Worm (Caenorhabditis elegans) whole organism, young adult: Measurements from ENCODE around the gene fcmt-1.

ENCODE experiments used
- B0261.1 ChIP-seq: sonication (generic microtip); optimal IDR thresholded peaks from 2 replicates; lab custom pipeline; 2016; ENCODE audit warnings: mild to moderate bottlenecking, missing genetic modification characterization, moderate library complexity, missing compliant biosample characterization
- C06A6.2 ChIP-seq: fragments of 200-800 bp; sonication (Bioruptor generic); conservative IDR thresholded peaks from 2 replicates; pipeline ENCODE4 v1.3.6; 2022; ENCODE audit warnings: missing genetic modification characterization, missing compliant biosample characterization
- D2030.7 ChIP-seq: fragments of 200-800 bp; sonication (Bioruptor generic); IDR thresholded peaks from 2 replicates; pipeline ENCODE4 v1.3.6; 2022; ENCODE audit warnings: missing genetic modification reagents, missing genetic modification characterization, missing compliant biosample characterization
- F10E7.11 ChIP-seq: sonication (generic microtip); optimal IDR thresholded peaks from 2 replicates; lab custom pipeline; 2017; ENCODE audit warnings: mild to moderate bottlenecking, missing genetic modification characterization, moderate library complexity, missing compliant biosample characterization
- F22D6.2 ChIP-seq: sonication (generic microtip); optimal IDR thresholded peaks from 2 replicates; lab custom pipeline; 2016; ENCODE audit warnings: mild to moderate bottlenecking, missing genetic modification characterization, missing compliant biosample characterization
- F55B11.4 ChIP-seq: sonication (generic microtip); optimal IDR thresholded peaks from 2 replicates; lab custom pipeline; 2016; ENCODE audit warnings: missing compliant biosample characterization, missing genetic modification characterization, borderline replicate concordance; ENCODE audit not compliant: insufficient read depth
- K12H6.12 ChIP-seq: fragments of 200-800 bp; sonication (Bioruptor generic); optimal IDR thresholded peaks from 2 replicates; lab custom pipeline; 2018; ENCODE audit warnings: mild to moderate bottlenecking, missing genetic modification characterization, missing compliant biosample characterization
- T07F8.4 ChIP-seq: sonication (generic microtip); optimal IDR thresholded peaks from 2 replicates; lab custom pipeline; 2016; ENCODE audit warnings: mild to moderate bottlenecking, missing genetic modification characterization, moderate library complexity, missing compliant biosample characterization
- T26A5.8 ChIP-seq: sonication (generic microtip); optimal IDR thresholded peaks from 2 replicates; lab custom pipeline; 2016; ENCODE audit warnings: missing genetic modification characterization, missing compliant biosample characterization
- Y53G8AR.9 ChIP-seq: fragments of 200-800 bp; sonication (Bioruptor generic); conservative IDR thresholded peaks from 2 replicates; pipeline ENCODE4 v1.3.6; 2022; ENCODE audit warnings: missing genetic modification reagents, missing genetic modification characterization, missing compliant biosample characterization
- Y56A3A.18 ChIP-seq: fragments of 200-800 bp; sonication (Bioruptor generic); IDR thresholded peaks from 2 replicates; pipeline ENCODE4 v1.3.6; 2022; ENCODE audit warnings: missing genetic modification reagents, missing genetic modification characterization, missing compliant biosample characterization
- Y67H2A.10 ChIP-seq: fragments of 200-800 bp; sonication (Bioruptor generic); conservative IDR thresholded peaks from 2 replicates; pipeline ENCODE4 v1.3.6; 2022; ENCODE audit warnings: missing genetic modification reagents, missing genetic modification characterization, missing compliant biosample characterization
- Y79H2A.3 ChIP-seq: fragments of 200-800 bp; sonication (Bioruptor generic); conservative IDR thresholded peaks from 2 replicates; pipeline ENCODE4 v1.3.6; 2022; ENCODE audit warnings: missing genetic modification reagents, missing genetic modification characterization, missing compliant biosample characterization
- ZK185.1 ChIP-seq: sonication (generic microtip); optimal IDR thresholded peaks from 2 replicates; lab custom pipeline; 2016; ENCODE audit warnings: mild to moderate bottlenecking, missing genetic modification characterization, missing compliant biosample characterization; ENCODE audit not compliant: poor library complexity, severe bottlenecking
- ama-1 ChIP-seq, 3 experiments: fragments of 150-350 bp in 1 of 3; sonication (generic microtip) in 2 of 3; optimal IDR thresholded peaks; 2 replicates each; lab custom pipeline; 2014 to 2018; ENCODE audit warnings: missing biosample characterization in 2 of 3, missing genetic modification characterization in 2 of 3, missing genetic modification reagents in 2 of 3
- aptf-2 ChIP-seq: fragments of 200-800 bp; sonication (Bioruptor generic); conservative IDR thresholded peaks from 2 replicates; pipeline ENCODE4 v1.3.6; 2022; ENCODE audit warnings: missing genetic modification reagents, missing genetic modification characterization, missing compliant biosample characterization
- aptf-3 ChIP-seq: fragments of 200-800 bp; sonication (Bioruptor generic); IDR thresholded peaks from 2 replicates; pipeline ENCODE4 v1.3.6; 2022; ENCODE audit warnings: missing genetic modification characterization, missing compliant biosample characterization
- athp-1 ChIP-seq: sonication (generic microtip); optimal IDR thresholded peaks from 2 replicates; lab custom pipeline; 2017; ENCODE audit warnings: mild to moderate bottlenecking, missing genetic modification characterization, missing compliant biosample characterization
- ceh-100 ChIP-seq: fragments of 200-800 bp; sonication (Bioruptor generic); IDR thresholded peaks from 2 replicates; pipeline ENCODE4 v1.3.6; 2022; ENCODE audit warnings: missing genetic modification reagents, missing genetic modification characterization, missing compliant biosample characterization
- die-1 ChIP-seq: sonication (generic microtip); optimal IDR thresholded peaks from 2 replicates; lab custom pipeline; 2016; ENCODE audit warnings: missing genotype, mild to moderate bottlenecking, missing genetic modification characterization, missing compliant biosample characterization
- dox-1 ChIP-seq: fragments of 200-800 bp; sonication (Bioruptor generic); IDR thresholded peaks from 2 replicates; pipeline ENCODE4 v1.3.6; 2022; ENCODE audit warnings: missing genetic modification reagents, missing genetic modification characterization, missing compliant biosample characterization
- dpl-1 ChIP-seq: fragments of 150-350 bp; optimal IDR thresholded peaks from 2 replicates; lab custom pipeline; 2014; ENCODE audit warnings: missing biosample characterization, missing genetic modification reagents, missing genetic modification characterization
- egl-44 ChIP-seq: fragments of 200-800 bp; sonication (Bioruptor generic); IDR thresholded peaks from 2 replicates; pipeline ENCODE4 v1.3.6; 2022; ENCODE audit warnings: missing genetic modification reagents, missing genetic modification characterization, missing compliant biosample characterization
- egrh-3 ChIP-seq: fragments of 200-800 bp; sonication (Bioruptor generic); IDR thresholded peaks from 2 replicates; pipeline ENCODE4 v1.3.6; 2022; ENCODE audit warnings: missing genetic modification reagents, missing genetic modification characterization, missing compliant biosample characterization
- ekl-4 ChIP-seq: fragments of 200-800 bp; sonication (Bioruptor generic); IDR thresholded peaks from 2 replicates; pipeline ENCODE4 v1.3.6; 2022; ENCODE audit warnings: missing genetic modification reagents, missing genetic modification characterization, missing compliant biosample characterization
- fkh-3 ChIP-seq: sonication (generic microtip); optimal IDR thresholded peaks from 2 replicates; lab custom pipeline; 2016; ENCODE audit warnings: mild to moderate bottlenecking, missing genetic modification characterization, missing compliant biosample characterization
- hlh-12 ChIP-seq: sonication (generic microtip); optimal IDR thresholded peaks from 2 replicates; lab custom pipeline; 2016; ENCODE audit warnings: missing genetic modification characterization, missing compliant biosample characterization
- hlh-26 ChIP-seq: fragments of 200-800 bp; sonication (Bioruptor generic); conservative IDR thresholded peaks from 2 replicates; pipeline ENCODE4 v1.3.6; 2022; ENCODE audit warnings: missing genetic modification reagents, missing genetic modification characterization, missing compliant biosample characterization
- hrde-1 ChIP-seq: sonication (generic microtip); optimal IDR thresholded peaks from 2 replicates; lab custom pipeline; 2016; ENCODE audit warnings: missing genetic modification characterization, mild to moderate bottlenecking, missing compliant biosample characterization, moderate library complexity, missing genotype, missing genetic modification reagents, borderline replicate concordance
- hsf-1 ChIP-seq: fragments of 200-800 bp; sonication (Bioruptor generic); IDR thresholded peaks from 2 replicates; pipeline ENCODE4 v1.3.6; 2022; ENCODE audit warnings: missing genetic modification reagents, missing genetic modification characterization, missing compliant biosample characterization
- madf-10 ChIP-seq: sonication (generic microtip); optimal IDR thresholded peaks from 2 replicates; lab custom pipeline; 2016; ENCODE audit warnings: mild to moderate bottlenecking, missing genetic modification characterization, missing compliant biosample characterization
- madf-6 ChIP-seq: fragments of 200-800 bp; sonication (Bioruptor generic); IDR thresholded peaks from 2 replicates; pipeline ENCODE4 v1.3.6; 2022; ENCODE audit warnings: missing genetic modification reagents, missing genetic modification characterization, missing compliant biosample characterization
- mcd-1 ChIP-seq: fragments of 200-800 bp; sonication (Bioruptor generic); IDR thresholded peaks from 2 replicates; pipeline ENCODE4 v1.3.6; 2022; ENCODE audit warnings: missing genetic modification reagents, missing genetic modification characterization, missing compliant biosample characterization
- nfyb-1 ChIP-seq: fragments of 200-800 bp; sonication (Bioruptor generic); IDR thresholded peaks from 2 replicates; pipeline ENCODE4 v1.3.6; 2022; ENCODE audit warnings: missing genetic modification reagents, missing genetic modification characterization, missing compliant biosample characterization
- nhr-90 ChIP-seq: sonication (generic microtip); optimal IDR thresholded peaks from 2 replicates; lab custom pipeline; 2016; ENCODE audit warnings: missing genotype, mild to moderate bottlenecking, missing genetic modification characterization, missing compliant biosample characterization
- sdz-38 ChIP-seq: sonication (generic microtip); optimal IDR thresholded peaks from 2 replicates; lab custom pipeline; 2016; ENCODE audit warnings: missing genotype, missing genetic modification characterization, missing compliant biosample characterization
- snpc-1.3 ChIP-seq: sonication (generic microtip); optimal IDR thresholded peaks from 2 replicates; lab custom pipeline; 2017; ENCODE audit warnings: missing genetic modification characterization, mild to moderate bottlenecking, missing compliant biosample characterization, antibody characterized with exemption, moderate library complexity, missing genotype, missing genetic modification reagents; ENCODE audit not compliant: insufficient read depth
- snpc-3.4 ChIP-seq: sonication (generic microtip); optimal IDR thresholded peaks from 2 replicates; lab custom pipeline; 2017; ENCODE audit warnings: missing genetic modification characterization, mild to moderate bottlenecking, missing compliant biosample characterization, antibody characterized with exemption, moderate library complexity, missing genotype, missing genetic modification reagents
- sptf-2 ChIP-seq: fragments of 200-800 bp; sonication (Bioruptor generic); optimal IDR thresholded peaks from 2 replicates; lab custom pipeline; 2018; ENCODE audit warnings: mild to moderate bottlenecking, missing genetic modification characterization, missing compliant biosample characterization
- tlf-1 ChIP-seq: fragments of 200-800 bp; sonication (Bioruptor generic); optimal IDR thresholded peaks from 2 replicates; lab custom pipeline; 2018; ENCODE audit warnings: mild to moderate bottlenecking, missing genetic modification characterization, missing compliant biosample characterization
- unc-62 ChIP-seq: fragments of 150-350 bp; optimal IDR thresholded peaks from 2 replicates; lab custom pipeline; 2014; ENCODE audit warnings: missing biosample characterization, missing genetic modification reagents, missing genetic modification characterization
- xnd-1 ChIP-seq: sonication (generic microtip); optimal IDR thresholded peaks from 2 replicates; lab custom pipeline; 2016; ENCODE audit warnings: missing genotype, missing genetic modification reagents, missing genetic modification characterization, missing compliant biosample characterization
- zfh-2 ChIP-seq: fragments of 200-800 bp; sonication (Bioruptor generic); conservative IDR thresholded peaks from 2 replicates; pipeline ENCODE4 v1.3.6; 2022; ENCODE audit warnings: missing genetic modification reagents, missing genetic modification characterization, missing compliant biosample characterization
- zim-3 ChIP-seq: sonication (generic microtip); optimal IDR thresholded peaks from 2 replicates; lab custom pipeline; 2017; ENCODE audit warnings: mild to moderate bottlenecking, missing genetic modification characterization, moderate library complexity, missing compliant biosample characterization
- ztf-26 ChIP-seq: sonication (generic microtip); optimal IDR thresholded peaks from 2 replicates; lab custom pipeline; 2017; ENCODE audit warnings: missing genetic modification characterization, missing compliant biosample characterization

Gene fcmt-1

ce11 chrII:11709464-11709863, at the start of gene fcmt-1:
TSS of gene fcmt-1 (minus strand) at chrII:11709564.
- TF ChIP-seq sptf-2 (GFP tag; lab: Kevin White, UChicago) (no peak), unc-62 (GFP tag; lab: Kevin White, UChicago) (no peak), T26A5.8 (tag; lab: Kevin White, UChicago) (no peak), sdz-38 (tag; lab: Kevin White, UChicago) (no peak), nhr-90 (tag; lab: Kevin White, UChicago) (no peak), Y67H2A.10 (GFP tag; lab: Robert Waterston, UW) (no peak), Y79H2A.3 (GFP tag; lab: Robert Waterston, UW) (no peak), B0261.1 (tag; lab: Kevin White, UChicago) (no peak), die-1 (tag; lab: Kevin White, UChicago) (no peak), snpc-1.3 (no peak)
- TF ChIP-seq, all 124 proteins: peak for 0

- peak; percentile 33; the same call in 1 of the 2 replicates for TF ChIP-seq egl-44 (GFP tag; lab: Robert Waterston, UW)
- TF ChIP-seq T07F8.4 (tag; lab: Kevin White, UChicago), result peak; percentile 3
- TF ChIP-seq aptf-3, result no peak
- 0 out of 2 replicates have a peak, but pooled peaks have one; percentile 18 for TF ChIP-seq madf-6 (GFP tag; lab: Robert Waterston, UW)
- peak; percentile 50 for TF ChIP-seq K12H6.12 (tag; lab: Kevin White, UChicago)
- peak; percentile 23 for TF ChIP-seq madf-10 (tag; lab: Kevin White, UChicago)
- peak; percentile 61 for TF ChIP-seq tlf-1 (GFP tag; lab: Kevin White, UChicago)
- no peak for TF ChIP-seq hlh-26 (GFP tag; lab: Robert Waterston, UW)
- peak; percentile 75 for TF ChIP-seq ztf-26
- TF ChIP-seq nfyb-1 (GFP tag; lab: Robert Waterston, UW), result peak; percentile 92
- peak; percentile 33 for TF ChIP-seq athp-1 (tag; lab: Kevin White, UChicago)
- TF ChIP-seq F55B11.4 (tag; lab: Kevin White, UChicago), result no peak
- TF ChIP-seq F22D6.2, result no peak
- no peak for TF ChIP-seq hrde-1 (tag; lab: Kevin White, UChicago)
- 0 out of 2 replicates have a peak, but pooled peaks have one; percentile 14 for TF ChIP-seq hsf-1 (GFP tag; lab: Robert Waterston, UW)
- peak; percentile 55; the same call in 1 of the 2 replicates for TF ChIP-seq C06A6.2 (GFP tag; lab: Robert Waterston, UW)
- TF ChIP-seq ekl-4 (GFP tag; lab: Robert Waterston, UW), result 0 out of 2 replicates have a peak, but pooled peaks have one; percentile 38
- TF ChIP-seq snpc-3.4 (tag; lab: Kevin White, UChicago), result peak; percentile 45
- no peak for TF ChIP-seq F10E7.11 (tag; lab: Kevin White, UChicago)
- TF ChIP-seq aptf-2 (GFP tag; lab: Robert Waterston, UW), result no peak
- TF ChIP-seq egrh-3 (GFP tag; lab: Robert Waterston, UW), result no peak
- 0 out of 2 replicates have a peak, but pooled peaks have one; percentile 11 for TF ChIP-seq D2030.7 (GFP tag; lab: Robert Waterston, UW)
- TF ChIP-seq zim-3 (tag; lab: Kevin White, UChicago), result peak; percentile 61
- TF ChIP-seq nhr-90 (tag; lab: Kevin White, UChicago), result peak; percentile 24
- TF ChIP-seq mcd-1 (GFP tag; lab: Robert Waterston, UW), result peak; percentile 33; the same call in 1 of the 2 replicates
- TF ChIP-seq hlh-12 (tag; lab: Kevin White, UChicago), result no peak
- peak; percentile 12 for TF ChIP-seq ZK185.1 (tag; lab: Kevin White, UChicago)
- no peak for TF ChIP-seq fkh-3 (tag; lab: Kevin White, UChicago)
- peak; percentile 97 for TF ChIP-seq ama-1 (optimal IDR thresholded peaks at IDR 0.05; lab: Kevin White, UChicago)
- no peak for TF ChIP-seq ama-1 (GFP tag; optimal IDR thresholded peaks at IDR 0.05; lab: Kevin White, UChicago)
- TF ChIP-seq zfh-2, result peak; percentile 45; the same call in 1 of the 2 replicates
- TF ChIP-seq dpl-1 (GFP tag; lab: Kevin White, UChicago), result no peak
- TF ChIP-seq ceh-100, result 0 out of 2 replicates have a peak, but pooled peaks have one; percentile 55
- TF ChIP-seq Y56A3A.18, result peak; percentile 33; the same call in 1 of the 2 replicates
- TF ChIP-seq snpc-1.3, result no peak
- TF ChIP-seq Y53G8AR.9, result 0 out of 2 replicates have a peak, but pooled peaks have one; percentile 74
- peak; percentile 18 for TF ChIP-seq xnd-1 (tag; lab: Kevin White, UChicago)
- TF ChIP-seq dox-1 (GFP tag; lab: Robert Waterston, UW), result peak; percentile 77
Observed at ce11 chrII:11756684-11757107, 47.3 kb upstream of the fcmt-1 start.
